Worm (Caenorhabditis elegans): ENCODE measurements around the gene srj-21.

Gene srj-21

DNA sequence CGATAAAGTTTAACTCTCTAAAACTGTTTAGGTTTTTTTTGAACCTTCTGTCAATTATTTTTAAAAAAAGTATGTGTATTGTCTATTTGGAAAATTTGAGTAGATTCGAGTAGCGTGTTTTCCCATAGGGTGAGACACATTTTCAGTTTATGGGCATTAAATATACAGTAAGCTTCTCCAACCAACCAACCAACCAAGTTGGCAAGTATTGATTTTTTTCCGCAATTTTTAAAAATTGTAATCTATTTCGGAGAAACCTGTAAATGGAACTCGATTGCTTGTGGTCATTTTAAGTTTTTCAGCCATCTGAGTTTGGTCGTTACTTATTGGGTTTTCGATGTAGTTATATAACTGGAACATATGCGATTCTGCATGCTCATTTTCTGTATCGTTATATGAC, at the start of gene srj-21:
TSS of gene srj-21 (plus strand) at position 301 of the 400 bp plus-strand sequence.
- TF ChIP-seq lin-11 (tag; optimal IDR thresholded peaks at IDR 0.05) (no peak), peb-1 (tag; optimal IDR thresholded peaks at IDR 0.05) (no peak), nhr-129 (tag; optimal IDR thresholded peaks at IDR 0.05) (no peak), mbf-1 (tag; optimal IDR thresholded peaks at IDR 0.05) (no peak), ceh-16 (tag; optimal IDR thresholded peaks at IDR 0.05) (no peak), elt-3 (tag; optimal IDR thresholded peaks at IDR 0.05) (no peak), nhr-12 (tag; optimal IDR thresholded peaks at IDR 0.05) (no peak), nhr-77 (tag; optimal IDR thresholded peaks at IDR 0.05) (no peak), lin-39 (tag; optimal IDR thresholded peaks at IDR 0.05) (no peak), nhr-11 (tag; optimal IDR thresholded peaks at IDR 0.05) (no peak), elt-1 (tag; optimal IDR thresholded peaks at IDR 0.05) (no peak), fos-1 (tag; optimal IDR thresholded peaks at IDR 0.05) (no peak), ama-1 (optimal IDR thresholded peaks at IDR 0.05) (no peak), egl-27 (tag; optimal IDR thresholded peaks at IDR 0.05) (no peak), unc-39 (tag; optimal IDR thresholded peaks at IDR 0.05) (no peak)

- no peak for TF ChIP-seq gmeb-1 (tag; optimal IDR thresholded peaks at IDR 0.05)
- TF ChIP-seq crh-2 (tag; optimal IDR thresholded peaks at IDR 0.05) = peak; percentile 63
These were observed 46.0 kb upstream of the srj-21 start for ce11 chrV:10699122-10699521.

- TF ChIP-seq blmp-1 (tag; optimal IDR thresholded peaks at IDR 0.05; ENCODE audit: insufficient read depth) (no peak), ztf-1 (GFP tag; conservative IDR thresholded peaks at IDR 0.05) (no peak), unc-39 (tag; optimal IDR thresholded peaks at IDR 0.05) (no peak), nhr-237 (tag; optimal IDR thresholded peaks at IDR 0.05) (no peak), elt-1 (tag; optimal IDR thresholded peaks at IDR 0.05) (no peak), zag-1 (tag; optimal IDR thresholded peaks at IDR 0.05) (no peak), nhr-77 (tag; optimal IDR thresholded peaks at IDR 0.05) (no peak), lin-11 (tag; optimal IDR thresholded peaks at IDR 0.05) (no peak), Y55F3AM.14 (GFP tag; optimal IDR thresholded peaks at IDR 0.05) (no peak), ama-1 (optimal IDR thresholded peaks at IDR 0.05) (no peak), mab-5 (tag; optimal IDR thresholded peaks at IDR 0.05) (no peak), alr-1 (tag; optimal IDR thresholded peaks at IDR 0.05) (no peak), nhr-12 (tag; optimal IDR thresholded peaks at IDR 0.05) (no peak), dmd-4 (tag; optimal IDR thresholded peaks at IDR 0.05) (no peak), unc-55 (GFP tag; optimal IDR thresholded peaks at IDR 0.05) (no peak), sem-4 (tag; optimal IDR thresholded peaks at IDR 0.05) (no peak), aly-2 (tag; optimal IDR thresholded peaks at IDR 0.05) (no peak), nhr-10 (tag; optimal IDR thresholded peaks at IDR 0.05) (no peak), lin-13 (GFP tag; optimal IDR thresholded peaks at IDR 0.05) (no peak), C34F6.9 (tag; optimal IDR thresholded peaks at IDR 0.05) (no peak)
These were observed 42.9 kb upstream of the srj-21 start, which contains the start of gene pph-1 for ce11 chrV:10702249-10702648. Gene pph-1 (plus strand): TSS chrV:10702549.

ce11 chrV:10702910-10703309, 42.2 kb upstream of the srj-21 start:
- TF ChIP-seq nhr-11 (tag; optimal IDR thresholded peaks at IDR 0.05) (no peak), blmp-1 (tag; optimal IDR thresholded peaks at IDR 0.05; ENCODE audit: insufficient read depth) (peak; percentile 7)

DNA sequence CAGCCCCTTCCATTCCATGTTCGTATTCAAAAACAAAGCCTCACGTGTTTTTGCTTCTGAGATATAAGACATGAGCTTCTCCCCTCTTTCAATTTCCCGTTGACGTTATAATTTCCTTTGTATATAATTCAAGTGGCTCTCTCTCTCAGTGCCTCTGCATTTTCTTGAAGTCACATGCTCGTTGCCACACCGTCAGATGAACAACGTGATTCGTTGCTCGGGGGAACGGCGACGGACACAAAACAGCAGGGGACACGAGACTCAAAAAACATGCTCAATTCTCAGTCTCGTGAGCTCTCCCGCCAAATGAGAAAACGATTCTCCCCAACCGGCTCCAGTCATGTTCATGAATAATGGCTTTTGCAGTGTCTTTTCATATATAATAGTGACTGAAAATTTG, 36.8 kb upstream of the srj-21 start:
- TF ChIP-seq snpc-4 (tag; optimal IDR thresholded peaks at IDR 0.05) (no peak), lin-11 (tag; optimal IDR thresholded peaks at IDR 0.05) (peak; percentile 45)

DNA sequence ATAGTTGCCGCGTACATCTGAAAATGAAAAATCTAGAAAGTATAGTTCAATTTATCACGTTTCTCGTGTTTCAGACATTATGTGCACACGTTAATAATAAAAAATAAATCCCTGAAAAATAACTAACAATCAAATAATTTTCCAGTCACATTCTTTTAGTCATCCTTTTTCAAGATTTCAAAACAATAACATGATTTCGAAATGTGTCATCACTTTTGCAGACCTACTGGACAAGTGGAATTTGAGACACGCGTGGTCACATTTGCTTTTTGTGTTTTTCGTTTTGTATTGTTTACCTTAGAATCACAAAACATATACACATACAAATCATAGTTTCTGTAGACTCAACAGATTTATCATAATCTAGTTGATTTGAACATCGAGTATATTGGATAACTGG, 35.7 kb upstream of the srj-21 start:
- TF ChIP-seq lsy-2 (tag; optimal IDR thresholded peaks at IDR 0.05) (no peak), elt-3 (tag; optimal IDR thresholded peaks at IDR 0.05) (no peak), nhr-129 (tag; optimal IDR thresholded peaks at IDR 0.05) (peak; percentile 85)

ce11 chrV:10711004-10711403, 34.1 kb upstream of the srj-21 start:
- no peak for TF ChIP-seq skn-1 (tag; optimal IDR thresholded peaks at IDR 0.05)
- peak; percentile 20 for TF ChIP-seq fos-1 (tag; optimal IDR thresholded peaks at IDR 0.05)

Data from whole organism, L2 larva.